Fruit fly (Drosophila melanogaster) whole organism, embryonic: ENCODE results near the gene CG33784.
A peak's percentile ranks its signal among the peaks of the same experiment; 100 is the strongest.

Source experiments
- Adf1 ChIP-seq: fragments of 200-800 bp; sonication (Bioruptor generic); IDR thresholded peaks from 2 replicates; pipeline ENCODE4 v1.3.6; 2022; ENCODE audit warnings: missing biosample characterization, missing genetic modification characterization
- CG10147 ChIP-seq: fragments of 200-800 bp; sonication (Bioruptor generic); optimal IDR thresholded peaks from 2 replicates; lab custom pipeline; 2019; ENCODE audit warnings: missing biosample characterization, mild to moderate bottlenecking, missing genetic modification characterization, moderate library complexity
- CG10267 ChIP-seq: fragments of 200-800 bp; sonication (Bioruptor generic); optimal IDR thresholded peaks from 2 replicates; lab custom pipeline; 2018; ENCODE audit warnings: missing biosample characterization, mild to moderate bottlenecking, missing genetic modification characterization, moderate library complexity
- CG11093 ChIP-seq: fragments of 200-800 bp; sonication (Bioruptor generic); IDR thresholded peaks from 3 replicates; pipeline ENCODE4 v1.3.6; 2022; ENCODE audit warnings: missing biosample characterization, missing genetic modification characterization
- CG11398 ChIP-seq: fragments of 200-800 bp; sonication (Bioruptor generic); optimal IDR thresholded peaks from 2 replicates; lab custom pipeline; 2016; ENCODE audit warnings: missing biosample characterization, missing genetic modification characterization
- CG11456 ChIP-seq: fragments of 200-800 bp; sonication (Bioruptor generic); IDR thresholded peaks from 3 replicates; pipeline ENCODE4 v1.3.6; 2022; ENCODE audit warnings: missing biosample characterization, missing genetic modification characterization
- CG12744 ChIP-seq: fragments of 200-800 bp; sonication (Bioruptor generic); optimal IDR thresholded peaks from 2 replicates; lab custom pipeline; 2016; ENCODE audit warnings: missing biosample characterization, missing genetic modification characterization
- CG13287 ChIP-seq: fragments of 200-800 bp; sonication (Bioruptor generic); IDR thresholded peaks from 2 replicates; pipeline ENCODE4 v1.3.6; 2022; ENCODE audit warnings: missing biosample characterization, missing genetic modification characterization; ENCODE audit not compliant: partially characterized antibody
- CG15514 ChIP-seq: fragments of 200-800 bp; sonication (Bioruptor generic); optimal IDR thresholded peaks from 3 replicates; lab custom pipeline; 2017; ENCODE audit warnings: missing biosample characterization, missing genetic modification characterization, mild to moderate bottlenecking, moderate library complexity, missing genetic modification reagents
- CG16813 ChIP-seq: fragments of 200-800 bp; sonication (Bioruptor generic); IDR thresholded peaks from 3 replicates; pipeline ENCODE4 v1.3.6; 2022; ENCODE audit warnings: missing biosample characterization, missing genetic modification characterization; ENCODE audit not compliant: partially characterized antibody
- CG2120 ChIP-seq: fragments of 200-800 bp; sonication (Bioruptor generic); optimal IDR thresholded peaks from 3 replicates; lab custom pipeline; 2016; ENCODE audit warnings: missing biosample characterization, missing genetic modification characterization
- CG34224 ChIP-seq: fragments of 200-800 bp; sonication (Bioruptor generic); IDR thresholded peaks from 3 replicates; pipeline ENCODE4 v1.3.6; 2022; ENCODE audit warnings: missing biosample characterization, missing genetic modification characterization; ENCODE audit not compliant: partially characterized antibody
- CG34376 ChIP-seq: fragments of 200-800 bp; sonication (Bioruptor generic); optimal IDR thresholded peaks from 2 replicates; lab custom pipeline; 2018; ENCODE audit warnings: missing biosample characterization, mild to moderate bottlenecking, missing genetic modification characterization
- CG34422 ChIP-seq: fragments of 200-800 bp; sonication (Bioruptor generic); IDR thresholded peaks from 3 replicates; pipeline ENCODE4 v1.3.6; 2022; ENCODE audit warnings: missing biosample characterization, missing genetic modification characterization
- CG4730 ChIP-seq: fragments of 200-800 bp; sonication (Bioruptor generic); IDR thresholded peaks from 2 replicates; pipeline ENCODE4 v1.3.6; 2022; ENCODE audit warnings: missing biosample characterization, missing genetic modification characterization
- CG6272 ChIP-seq: fragments of 200-800 bp; sonication (Bioruptor generic); IDR thresholded peaks from 2 replicates; pipeline ENCODE4 v1.3.6; 2022; ENCODE audit warnings: missing biosample characterization, missing genetic modification characterization
- CG6854 ChIP-seq: fragments of 200-800 bp; sonication (Bioruptor generic); optimal IDR thresholded peaks from 3 replicates; lab custom pipeline; 2017; ENCODE audit warnings: missing biosample characterization, mild to moderate bottlenecking, missing genetic modification characterization
- CG8290 ChIP-seq, 3 experiments: fragments of 200-800 bp; sonication (Bioruptor generic); optimal IDR thresholded peaks; 2 replicates each; lab custom pipeline; 2016 to 2019; ENCODE audit warnings: missing biosample characterization in 3 of 3, missing genetic modification characterization in 3 of 3, mild to moderate bottlenecking in 2 of 3, moderate library complexity in 1 of 3
- CG9797 ChIP-seq: fragments of 200-800 bp; sonication (Bioruptor generic); optimal IDR thresholded peaks from 3 replicates; lab custom pipeline; 2018; ENCODE audit warnings: missing biosample characterization, mild to moderate bottlenecking, missing genetic modification characterization
- CoRest ChIP-seq: fragments of 200-800 bp; sonication (Bioruptor generic); optimal IDR thresholded peaks from 3 replicates; lab custom pipeline; 2018; ENCODE audit warnings: missing biosample characterization, mild to moderate bottlenecking, missing genetic modification characterization, moderate library complexity
- D19B ChIP-seq: fragments of 200-800 bp; sonication (Bioruptor generic); optimal IDR thresholded peaks from 2 replicates; lab custom pipeline; 2017; ENCODE audit warnings: missing biosample characterization, mild to moderate bottlenecking, missing genetic modification characterization
- Dref ChIP-seq: fragments of 200-800 bp; sonication (Bioruptor generic); IDR thresholded peaks from 2 replicates; pipeline ENCODE4 v1.3.6; 2022; ENCODE audit warnings: missing biosample characterization, missing genetic modification characterization
- E2f2 ChIP-seq: fragments of 200-800 bp; sonication (Bioruptor generic); IDR thresholded peaks from 2 replicates; pipeline ENCODE4 v1.3.6; 2022; ENCODE audit warnings: missing biosample characterization, missing genetic modification characterization
- Eip74EF ChIP-seq, 2 experiments: fragments of 200-800 bp in 1 of 2; fragments of >200 bp in 1 of 2; sonication (Bioruptor generic) in 1 of 2; optimal IDR thresholded peaks; 2 replicates each; lab custom pipeline; 2017 to 2019; ENCODE audit warnings: missing biosample characterization in 2 of 2, missing genetic modification characterization in 2 of 2, mild to moderate bottlenecking in 1 of 2, moderate library complexity in 1 of 2
- Hsf ChIP-seq: fragments of 200-800 bp; sonication (Bioruptor generic); optimal IDR thresholded peaks from 3 replicates; lab custom pipeline; 2016; ENCODE audit warnings: missing biosample characterization, missing genetic modification characterization
- MBD-R2 ChIP-seq: fragments of 200-800 bp; sonication (Bioruptor generic); IDR thresholded peaks from 2 replicates; pipeline ENCODE4 v1.3.6; 2022; ENCODE audit warnings: missing biosample characterization, missing genetic modification characterization
- Mad ChIP-seq: fragments of 200-800 bp; sonication (Bioruptor generic); optimal IDR thresholded peaks from 2 replicates; lab custom pipeline; 2016; ENCODE audit warnings: missing biosample characterization, missing genetic modification characterization
- Opbp ChIP-seq: fragments of 200-800 bp; sonication (Bioruptor generic); IDR thresholded peaks from 3 replicates; pipeline ENCODE4 v1.3.6; 2022; ENCODE audit warnings: missing biosample characterization, missing genetic modification characterization; ENCODE audit not compliant: partially characterized antibody
- Pdp1 ChIP-seq, 2 experiments: fragments of 200-800 bp; sonication (Bioruptor generic); optimal IDR thresholded peaks; 3 replicates each; lab custom pipeline; 2016; ENCODE audit warnings: missing biosample characterization in 2 of 2, missing genetic modification characterization in 2 of 2, mild to moderate bottlenecking in 1 of 2, moderate library complexity in 1 of 2
- Vsx1 ChIP-seq: fragments of 200-800 bp; sonication (Bioruptor generic); optimal IDR thresholded peaks from 2 replicates; lab custom pipeline; 2017; ENCODE audit warnings: missing biosample characterization, mild to moderate bottlenecking, missing genetic modification characterization, missing genetic modification reagents
- amos ChIP-seq: fragments of 200-800 bp; sonication (Bioruptor generic); IDR thresholded peaks from 2 replicates; pipeline ENCODE4 v1.3.6; 2022; ENCODE audit warnings: missing biosample characterization, missing genetic modification characterization; ENCODE audit not compliant: partially characterized antibody
- bbx ChIP-seq: fragments of 200-800 bp; sonication (Bioruptor generic); IDR thresholded peaks from 2 replicates; pipeline ENCODE4 v1.3.6; 2022; ENCODE audit warnings: missing biosample characterization, missing genetic modification characterization; ENCODE audit not compliant: partially characterized antibody
- chm ChIP-seq: fragments of 200-800 bp; sonication (Bioruptor generic); IDR thresholded peaks from 2 replicates; pipeline ENCODE4 v1.3.6; 2022; ENCODE audit warnings: missing biosample characterization, missing genetic modification characterization
- dimm ChIP-seq: fragments of 200-800 bp; sonication (Bioruptor generic); IDR thresholded peaks from 2 replicates; pipeline ENCODE4 v1.3.6; 2022; ENCODE audit warnings: missing biosample characterization, missing genetic modification characterization
- exex ChIP-seq: fragments of 200-800 bp; sonication (Bioruptor generic); optimal IDR thresholded peaks from 4 replicates; lab custom pipeline; 2018; ENCODE audit warnings: missing biosample characterization, mild to moderate bottlenecking, missing genetic modification characterization, moderate library complexity
- fu2 ChIP-seq: fragments of 200-800 bp; sonication (Bioruptor generic); optimal IDR thresholded peaks from 2 replicates; lab custom pipeline; 2016; ENCODE audit warnings: missing biosample characterization, missing genetic modification characterization
- gt ChIP-seq: fragments of 200-800 bp; sonication (Bioruptor generic); IDR thresholded peaks from 2 replicates; pipeline ENCODE4 v1.3.6; 2022; ENCODE audit warnings: missing biosample characterization, missing genetic modification characterization
- hb ChIP-seq: fragments of 200-800 bp; sonication (Bioruptor generic); IDR thresholded peaks from 3 replicates; pipeline ENCODE4 v1.3.6; 2022; ENCODE audit warnings: missing biosample characterization, missing genetic modification characterization; ENCODE audit not compliant: partially characterized antibody
- hbn ChIP-seq: fragments of 200-800 bp; sonication (Bioruptor generic); IDR thresholded peaks from 2 replicates; pipeline ENCODE4 v1.3.6; 2022; ENCODE audit warnings: missing biosample characterization, missing genetic modification characterization; ENCODE audit not compliant: partially characterized antibody
- lbe ChIP-seq: fragments of 200-800 bp; sonication (Bioruptor generic); optimal IDR thresholded peaks from 2 replicates; lab custom pipeline; 2016; ENCODE audit warnings: missing biosample characterization, mild to moderate bottlenecking, missing genetic modification characterization
- pan ChIP-seq, 4 experiments: fragments of >200 bp in 3 of 4; fragments of 200-800 bp in 1 of 4; sonication (Bioruptor generic) in 1 of 4; optimal IDR thresholded peaks in 3 of 4; IDR thresholded peaks in 1 of 4; 2 replicates each; pipeline versions ENCODE4 v1.3.6 to Lab custom; 2017 to 2022; ENCODE audit warnings: missing biosample characterization in 2 of 4, missing genetic modification characterization in 2 of 4, mixed read lengths in 1 of 4
- pfk ChIP-seq: fragments of 200-800 bp; sonication (Bioruptor generic); optimal IDR thresholded peaks from 2 replicates; lab custom pipeline; 2018; ENCODE audit warnings: missing biosample characterization, mild to moderate bottlenecking, missing genetic modification characterization, moderate library complexity
- salm ChIP-seq: fragments of 200-800 bp; sonication (Bioruptor generic); optimal IDR thresholded peaks from 2 replicates; lab custom pipeline; 2018; ENCODE audit warnings: missing biosample characterization, mild to moderate bottlenecking, missing genetic modification characterization
- sens ChIP-seq: fragments of 200-800 bp; sonication (Bioruptor generic); peaks from one replicate; lab custom pipeline; 2016; ENCODE audit warnings: missing biosample characterization, missing genetic modification characterization
- stwl ChIP-seq: fragments of 200-800 bp; sonication (Bioruptor generic); optimal IDR thresholded peaks from 3 replicates; lab custom pipeline; 2018; ENCODE audit warnings: missing biosample characterization, mild to moderate bottlenecking, missing genetic modification characterization, moderate library complexity
- tio ChIP-seq: fragments of 200-800 bp; sonication (Bioruptor generic); optimal IDR thresholded peaks from 2 replicates; lab custom pipeline; 2017; ENCODE audit warnings: missing biosample characterization, missing genetic modification characterization, inconsistent platforms
- unc-4 ChIP-seq: fragments of 200-800 bp; sonication (Bioruptor generic); IDR thresholded peaks from 2 replicates; pipeline ENCODE4 v1.3.6; 2022; ENCODE audit warnings: missing biosample characterization, missing genetic modification characterization; ENCODE audit not compliant: partially characterized antibody
- yki ChIP-seq: fragments of >200 bp; optimal IDR thresholded peaks from 3 replicates; lab custom pipeline; 2018
- zen ChIP-seq: fragments of 200-800 bp; sonication (Bioruptor generic); optimal IDR thresholded peaks from 3 replicates; lab custom pipeline; 2018; ENCODE audit warnings: missing biosample characterization, mild to moderate bottlenecking, missing genetic modification characterization, moderate library complexity

CG33784 gene

DNA sequence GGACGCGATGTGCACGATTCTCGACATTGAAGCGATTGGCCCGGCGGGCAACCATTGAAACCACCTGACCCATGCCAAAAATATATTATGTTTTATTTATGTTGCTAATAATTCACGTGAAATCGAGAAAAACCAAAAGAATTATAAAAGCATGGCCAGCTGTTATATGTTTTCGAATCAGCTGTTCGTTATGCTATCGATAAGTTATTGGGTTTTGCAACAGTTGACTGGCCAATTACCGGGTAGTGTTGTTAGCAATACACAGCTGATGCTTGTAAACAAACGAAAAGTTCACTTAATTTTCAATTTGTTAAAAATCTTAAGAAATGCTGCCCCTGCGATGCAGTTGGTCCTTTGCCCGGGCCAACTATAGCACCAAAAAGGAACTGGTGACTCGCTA, 22.4 kb upstream of the CG33784 start, which contains the start of the genes CG11722 and mtTFB2 (continued):
- no peak for TF ChIP-seq salm (tag; lab: Kevin White, UChicago)
- peak; percentile 81 for TF ChIP-seq MBD-R2 (GFP tag; lab: Robert Waterston, UW)
- peak; percentile 68 for TF ChIP-seq Dref (GFP tag; lab: Robert Waterston, UW)
- no peak for TF ChIP-seq yki
- no peak for TF ChIP-seq CG12744
- peak; percentile 52; the same call in 1 of the 2 replicates for TF ChIP-seq amos (GFP tag; lab: Robert Waterston, UW)
- TF ChIP-seq hbn (GFP tag; lab: Robert Waterston, UW), result peak; percentile 63; the same call in 1 of the 2 replicates
- TF ChIP-seq gt, result no peak
- TF ChIP-seq Eip74EF (GFP tag; optimal IDR thresholded peaks at IDR 0.05; lab: Kevin White, UChicago), result no peak
- no peak for TF ChIP-seq CG6272 (GFP tag; lab: Robert Waterston, UW)
- TF ChIP-seq CG11398 (GFP tag; lab: Kevin White, UChicago), result no peak
- no peak for TF ChIP-seq CG10147 (GFP tag; lab: Kevin White, UChicago)
- TF ChIP-seq CG4730 (GFP tag; lab: Robert Waterston, UW), result no peak
- TF ChIP-seq pan (optimal IDR thresholded peaks at IDR 0.05; lab: Kevin White, UChicago), result no peak
- no peak for TF ChIP-seq pan (GFP tag; optimal IDR thresholded peaks at IDR 0.05 in 1 of 2, IDR thresholded peaks at IDR 0.05 in 1 of 2)
- TF ChIP-seq bbx (GFP tag; lab: Robert Waterston, UW), result peak; percentile 39
- TF ChIP-seq exex, result peak; percentile 63
- TF ChIP-seq CG34224 (GFP tag; lab: Robert Waterston, UW), result peak; percentile 72
- peak; percentile 36 for TF ChIP-seq sens (GFP tag; lab: Kevin White, UChicago)
- no peak for TF ChIP-seq CG16813 (GFP tag; lab: Robert Waterston, UW)
- 0 out of 3 replicates have a peak, but pooled peaks have one; percentile 13 for TF ChIP-seq hb (GFP tag; lab: Robert Waterston, UW)
- no peak for TF ChIP-seq tio (GFP tag; lab: Kevin White, UChicago)
- TF ChIP-seq stwl (tag; lab: Kevin White, UChicago), result peak; percentile 38
- no peak for TF ChIP-seq fu2
- peak; percentile 50 for TF ChIP-seq lbe (GFP tag; lab: Kevin White, UChicago)
- peak; percentile 65; the same call in 1 of the 3 replicates for TF ChIP-seq CG34422 (GFP tag; lab: Robert Waterston, UW)
- peak; percentile 46 for TF ChIP-seq E2f2 (GFP tag; lab: Robert Waterston, UW)
- no peak for TF ChIP-seq pfk
- no peak for TF ChIP-seq dimm
- peak; percentile 97 for TF ChIP-seq Vsx1 (GFP tag; lab: Kevin White, UChicago)
- no peak for TF ChIP-seq Adf1 (GFP tag; lab: Robert Waterston, UW)
- TF ChIP-seq CG9797, result no peak
- peak in 1 of 2 experiments; percentile 84 for TF ChIP-seq Pdp1 (GFP tag; optimal IDR thresholded peaks at IDR 0.05; lab: Kevin White, UChicago)
- TF ChIP-seq CG6854 (GFP tag; lab: Kevin White, UChicago), result no peak
- peak; percentile 21 for TF ChIP-seq CG34376 (GFP tag; lab: Kevin White, UChicago)
- TF ChIP-seq CG11093 (GFP tag; lab: Robert Waterston, UW), result no peak
- peak; percentile 69 for TF ChIP-seq CG13287 (GFP tag; lab: Robert Waterston, UW)
- no peak for TF ChIP-seq CG2120 (GFP tag; lab: Kevin White, UChicago)
- TF ChIP-seq Mad, result no peak
- TF ChIP-seq CG10267, result peak; percentile 91
- peak; percentile 18; the same call in 1 of the 2 replicates for TF ChIP-seq chm
- TF ChIP-seq CoRest (tag; lab: Kevin White, UChicago), result no peak
- no peak for TF ChIP-seq Hsf
- no peak for TF ChIP-seq CG11456 (GFP tag; lab: Robert Waterston, UW)
- no peak for TF ChIP-seq CG8290 (GFP tag; optimal IDR thresholded peaks at IDR 0.05; lab: Kevin White, UChicago)
- TF ChIP-seq CG8290 (tag; optimal IDR thresholded peaks at IDR 0.05; lab: Kevin White, UChicago), result peak in 1 of 2 experiments; percentile 37
- peak; percentile 60 for TF ChIP-seq unc-4 (GFP tag; lab: Robert Waterston, UW)
- no peak for TF ChIP-seq D19B (GFP tag; lab: Kevin White, UChicago)
- peak; percentile 8 for TF ChIP-seq zen
- peak; percentile 45 for TF ChIP-seq CG15514 (GFP tag; lab: Kevin White, UChicago)
- no peak; the same call in 2 of the 3 replicates for TF ChIP-seq Opbp
